Fruit fly (Drosophila melanogaster): Measurements from ENCODE around the gene dgt4.

The dgt4 gene

DNA sequence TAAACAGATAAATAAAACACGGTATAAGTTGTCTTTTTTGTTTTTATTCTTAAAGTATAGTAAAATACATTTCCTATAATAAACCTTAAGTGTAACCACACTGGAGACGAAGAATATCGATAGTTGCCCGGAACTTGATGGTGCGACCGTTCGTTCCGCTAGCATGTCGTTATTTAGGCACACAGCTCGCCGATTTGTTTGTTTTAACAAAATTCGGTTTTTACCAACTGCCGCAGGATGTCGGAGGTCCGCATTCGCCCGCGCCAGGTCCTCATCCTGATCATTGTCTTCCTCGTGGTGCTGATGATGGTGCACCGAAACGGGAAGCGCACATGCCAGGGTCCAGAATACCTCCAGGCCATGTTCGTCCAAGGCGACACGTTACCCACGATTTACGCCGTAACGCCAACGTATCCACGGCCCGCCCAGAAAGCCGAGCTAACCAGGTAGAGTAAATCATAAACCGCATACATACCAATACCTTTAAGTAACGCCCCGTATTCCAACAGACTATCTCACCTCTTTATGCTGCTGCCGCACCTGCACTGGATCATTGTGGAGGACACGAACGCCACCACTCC, 17.6 kb downstream of the dgt4 start, which contains the start of gene GlcAT-I (continued):
- TF ChIP-seq CG34224 (GFP tag; IDR thresholded peaks at IDR 0.05; ENCODE audit: partially characterized antibody) = no peak
- TF ChIP-seq HLH4C (GFP tag; IDR thresholded peaks at IDR 0.05; ENCODE audit: partially characterized antibody) = no peak
- no peak for TF ChIP-seq fd102C (GFP tag; optimal IDR thresholded peaks at IDR 0.05)
- no peak for TF ChIP-seq CG7372 (GFP tag; IDR thresholded peaks at IDR 0.05)
- no peak for TF ChIP-seq CG6813 (GFP tag; optimal IDR thresholded peaks at IDR 0.05)
- TF ChIP-seq cad (GFP tag; optimal IDR thresholded peaks at IDR 0.05) = no peak
- no peak for TF ChIP-seq pnt (GFP tag; optimal IDR thresholded peaks at IDR 0.05)
- no peak for TF ChIP-seq shn (GFP tag; optimal IDR thresholded peaks at IDR 0.05)
- peak; percentile 36 for TF ChIP-seq CG2116 (GFP tag; optimal IDR thresholded peaks at IDR 0.05)
- TF ChIP-seq trem (tag; optimal IDR thresholded peaks at IDR 0.05) = no peak
- TF ChIP-seq CG11504 (tag; optimal IDR thresholded peaks at IDR 0.05) = no peak
- TF ChIP-seq CG1024 (GFP tag; IDR thresholded peaks at IDR 0.05) = no peak
- TF ChIP-seq so (GFP tag; IDR thresholded peaks at IDR 0.05) = no peak
- no peak for TF ChIP-seq ab (GFP tag; optimal IDR thresholded peaks at IDR 0.05)
- peak; percentile 29 for TF ChIP-seq dm (GFP tag; optimal IDR thresholded peaks at IDR 0.05)
- TF ChIP-seq CG8290 (GFP tag; optimal IDR thresholded peaks at IDR 0.05) = no peak
- TF ChIP-seq CG8290 (tag; optimal IDR thresholded peaks at IDR 0.05) = no peak
- TF ChIP-seq crol (GFP tag; IDR thresholded peaks at IDR 0.05) = no peak
- no peak for TF ChIP-seq CG11695 (GFP tag; IDR thresholded peaks at IDR 0.05)
- TF ChIP-seq Hsf (GFP tag; optimal IDR thresholded peaks at IDR 0.05) = no peak
- TF ChIP-seq CG13775 (GFP tag; optimal IDR thresholded peaks at IDR 0.05) = no peak
- TF ChIP-seq gcm (GFP tag; optimal IDR thresholded peaks at IDR 0.05) = no peak
- TF ChIP-seq Lpt (GFP tag; optimal IDR thresholded peaks at IDR 0.05) = no peak
- no peak for TF ChIP-seq lola (GFP tag; optimal IDR thresholded peaks at IDR 0.05)
- TF ChIP-seq CG15073 (GFP tag; optimal IDR thresholded peaks at IDR 0.05) = no peak
- TF ChIP-seq CG9437 (GFP tag; optimal IDR thresholded peaks at IDR 0.05) = peak; percentile 81
- TF ChIP-seq grau (tag; optimal IDR thresholded peaks at IDR 0.05) = no peak
- peak; percentile 39 for TF ChIP-seq CG12659 (GFP tag; optimal IDR thresholded peaks at IDR 0.05)
- TF ChIP-seq CG4424 (GFP tag; optimal IDR thresholded peaks at IDR 0.05) = no peak
- no peak for TF ChIP-seq CG2889 (GFP tag; IDR thresholded peaks at IDR 0.05)
- 0 out of 2 replicates have a peak, but pooled peaks have one; percentile 44 for TF ChIP-seq sna (GFP tag; IDR thresholded peaks at IDR 0.05; ENCODE audit: partially characterized antibody)
- TF ChIP-seq insv (GFP tag; optimal IDR thresholded peaks at IDR 0.05) = no peak
- TF ChIP-seq da (GFP tag; optimal IDR thresholded peaks at IDR 0.05) = no peak
- TF ChIP-seq z (GFP tag; IDR thresholded peaks at IDR 0.05) = no peak
- TF ChIP-seq B-H2 (GFP tag; optimal IDR thresholded peaks at IDR 0.05) = no peak
- no peak for TF ChIP-seq CG4282 (GFP tag; optimal IDR thresholded peaks at IDR 0.05)
- no peak for TF ChIP-seq Mes4 (GFP tag; optimal IDR thresholded peaks at IDR 0.05)
- TF ChIP-seq Lim3 (GFP tag; IDR thresholded peaks at IDR 0.05) = no peak
- no peak for TF ChIP-seq tx (GFP tag; optimal IDR thresholded peaks at IDR 0.05)
- TF ChIP-seq bab2 (GFP tag; optimal IDR thresholded peaks at IDR 0.05) = no peak
- no peak for TF ChIP-seq Oli (tag; optimal IDR thresholded peaks at IDR 0.05)
- peak; percentile 73 for TF ChIP-seq BEAF-32 (GFP tag; optimal IDR thresholded peaks at IDR 0.05)
- TF ChIP-seq Mad (GFP tag; optimal IDR thresholded peaks at IDR 0.05) = no peak
- TF ChIP-seq mld (GFP tag; IDR thresholded peaks at IDR 0.05; ENCODE audit: partially characterized antibody) = no peak
- TF ChIP-seq Ptx1 (GFP tag; IDR thresholded peaks at IDR 0.05) = no peak
- TF ChIP-seq bowl (GFP tag; IDR thresholded peaks at IDR 0.05) = no peak
- no peak for TF ChIP-seq kay (GFP tag; optimal IDR thresholded peaks at IDR 0.05)
- no peak for TF ChIP-seq CG2199 (GFP tag; IDR thresholded peaks at IDR 0.05)
- no peak for TF ChIP-seq fu2 (GFP tag; optimal IDR thresholded peaks at IDR 0.05)
- TF ChIP-seq gfzf (GFP tag; optimal IDR thresholded peaks at IDR 0.05) = peak; percentile 76
- no peak for TF ChIP-seq az2 (GFP tag; optimal IDR thresholded peaks at IDR 0.05)
- peak; percentile 99 for TF ChIP-seq CG14710 (tag; optimal IDR thresholded peaks at IDR 0.05)

Data from whole organism, embryonic.